ENCODE assay signal across 1 worm cellular context in the genomic region with DNA sequence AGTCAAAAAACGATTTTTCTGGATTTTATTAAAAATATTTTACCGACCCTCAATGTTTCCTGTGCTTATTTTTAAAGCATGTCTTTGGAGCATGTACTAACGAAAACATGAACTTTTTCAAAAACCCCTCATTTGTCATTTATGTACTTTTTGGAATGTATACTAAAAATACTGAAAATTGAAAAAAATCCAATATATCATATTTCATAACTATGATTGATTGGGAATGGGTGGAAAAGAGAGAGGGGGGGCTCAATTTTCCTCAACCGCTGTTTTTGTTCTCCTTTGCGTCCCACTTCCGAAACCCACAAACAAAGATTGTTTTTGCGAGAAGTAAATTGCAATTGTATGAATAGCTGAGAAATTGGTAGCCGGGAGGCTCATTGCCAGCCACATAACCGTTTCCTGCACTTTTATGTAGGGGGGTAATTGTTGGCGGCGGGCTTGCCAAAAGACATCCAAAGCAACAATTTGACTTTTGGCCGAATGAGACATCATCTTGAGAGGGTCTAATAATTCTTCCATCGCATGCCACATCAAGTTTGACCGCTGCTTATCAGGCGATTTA.
TF ChIP-seq lines count a peak whose summit lies in the region.

No protein-coding gene starts in this region.

TF ChIP-seq in whole organism, L1 larva, 84 proteins besides CTCF, POLR2A, EP300 and RAD21 (continued from another document):
- TF ChIP-seq fkh-10 (GFP tag; optimal IDR thresholded peaks at IDR 0.05; lab: Kevin White, UChicago) (no peak), sox-4 (tag; optimal IDR thresholded peaks at IDR 0.05; lab: Kevin White, UChicago) (no peak), mep-1 (tag; optimal IDR thresholded peaks at IDR 0.05; lab: Kevin White, UChicago) (no peak)
TF ChIP-seq in whole organism, L1 larva: peak in this region for 2.
